Fruit fly (Drosophila melanogaster) whole organism, embryonic: ENCODE data around the gene ATPsynB.

Experiments used
- Ada2b ChIP-seq: fragments of 200-800 bp; sonication (Bioruptor generic); IDR thresholded peaks from 2 replicates; pipeline ENCODE4 v1.3.6; 2022; ENCODE audit warnings: missing biosample characterization, missing genetic modification characterization
- Asciz ChIP-seq: fragments of 200-800 bp; sonication (Bioruptor generic); optimal IDR thresholded peaks from 2 replicates; lab custom pipeline; 2017; ENCODE audit warnings: missing biosample characterization, mild to moderate bottlenecking, missing genetic modification characterization, missing genetic modification reagents
- Awh ChIP-seq: fragments of 200-800 bp; sonication (Bioruptor generic); IDR thresholded peaks from 2 replicates; pipeline ENCODE4, ENCODE4 v1.3.6; 2022; ENCODE audit warnings: missing biosample characterization, missing genetic modification characterization
- B-H1 ChIP-seq: fragments of 200-800 bp; sonication (Bioruptor generic); IDR thresholded peaks from 3 replicates; pipeline ENCODE4 v1.3.6; 2022; ENCODE audit warnings: missing biosample characterization, missing genetic modification characterization
- Bteb2 ChIP-seq: fragments of 200-800 bp; sonication (Bioruptor generic); optimal IDR thresholded peaks from 2 replicates; lab custom pipeline; 2016; ENCODE audit warnings: missing biosample characterization, missing genetic modification characterization
- CG11696 ChIP-seq: fragments of 200-800 bp; sonication (Bioruptor generic); IDR thresholded peaks from 2 replicates; pipeline ENCODE4 v1.3.6; 2022; ENCODE audit warnings: missing biosample characterization, missing genetic modification characterization
- CG12299 ChIP-seq: fragments of 200-800 bp; sonication (Bioruptor generic); optimal IDR thresholded peaks from 2 replicates; lab custom pipeline; 2018; ENCODE audit warnings: missing biosample characterization, mild to moderate bottlenecking, missing genetic modification characterization
- CG12942 ChIP-seq: fragments of 200-800 bp; sonication (Bioruptor generic); optimal IDR thresholded peaks from 3 replicates; lab custom pipeline; 2016; ENCODE audit warnings: missing biosample characterization, missing genetic modification characterization
- CG14860 ChIP-seq: fragments of 200-800 bp; sonication (Bioruptor generic); IDR thresholded peaks from 3 replicates; pipeline ENCODE4 v1.3.6; 2022; ENCODE audit warnings: missing biosample characterization, missing genetic modification characterization; ENCODE audit not compliant: partially characterized antibody
- CG31388 ChIP-seq: fragments of 200-800 bp; sonication (Bioruptor generic); optimal IDR thresholded peaks from 2 replicates; lab custom pipeline; 2016; ENCODE audit warnings: missing biosample characterization, missing genetic modification characterization
- CG3726 ChIP-seq: fragments of 200-800 bp; sonication (Bioruptor generic); IDR thresholded peaks from 3 replicates; pipeline ENCODE4, ENCODE4 v1.3.6; 2022; ENCODE audit warnings: missing biosample characterization, missing genetic modification characterization
- CG4707 ChIP-seq: fragments of 200-800 bp; sonication (Bioruptor generic); optimal IDR thresholded peaks from 2 replicates; lab custom pipeline; 2018; ENCODE audit warnings: missing biosample characterization, mild to moderate bottlenecking, missing genetic modification characterization, moderate library complexity
- CG5180 ChIP-seq: fragments of 200-800 bp; sonication (Bioruptor generic); optimal IDR thresholded peaks from 3 replicates; lab custom pipeline; 2017; ENCODE audit warnings: missing biosample characterization, missing genetic modification characterization, mild to moderate bottlenecking, moderate library complexity, missing genetic modification reagents
- CG6765 ChIP-seq: fragments of 200-800 bp; sonication (Bioruptor generic); optimal IDR thresholded peaks from 3 replicates; lab custom pipeline; 2017; ENCODE audit warnings: missing biosample characterization, mild to moderate bottlenecking, missing genetic modification characterization
- CG7372 ChIP-seq: fragments of 200-800 bp; sonication (Bioruptor generic); IDR thresholded peaks from 2 replicates; pipeline ENCODE4 v1.3.6; 2022; ENCODE audit warnings: missing biosample characterization, missing genetic modification characterization
- CG9817 ChIP-seq: fragments of 200-800 bp; sonication (Bioruptor generic); optimal IDR thresholded peaks from 2 replicates; lab custom pipeline; 2018; ENCODE audit warnings: missing biosample characterization, mild to moderate bottlenecking, missing genetic modification characterization, moderate library complexity
- Gsc ChIP-seq: fragments of 200-800 bp; sonication (Bioruptor generic); IDR thresholded peaks from 2 replicates; pipeline ENCODE4 v1.3.6; 2022; ENCODE audit warnings: missing biosample characterization, missing genetic modification characterization
- MESR4 ChIP-seq: fragments of 200-800 bp; sonication (Bioruptor generic); optimal IDR thresholded peaks from 2 replicates; lab custom pipeline; 2018; ENCODE audit warnings: missing biosample characterization, mild to moderate bottlenecking, missing genetic modification characterization, moderate library complexity
- Mad ChIP-seq: fragments of 200-800 bp; sonication (Bioruptor generic); optimal IDR thresholded peaks from 2 replicates; lab custom pipeline; 2016; ENCODE audit warnings: missing biosample characterization, missing genetic modification characterization
- Pdp1 ChIP-seq, 2 experiments: fragments of 200-800 bp; sonication (Bioruptor generic); optimal IDR thresholded peaks; 3 replicates each; lab custom pipeline; 2016; ENCODE audit warnings: missing biosample characterization in 2 of 2, missing genetic modification characterization in 2 of 2, mild to moderate bottlenecking in 1 of 2, moderate library complexity in 1 of 2
- Rx ChIP-seq: fragments of 200-800 bp; sonication (Bioruptor generic); IDR thresholded peaks from 2 replicates; pipeline ENCODE4 v1.3.6; 2022; ENCODE audit warnings: missing biosample characterization, missing genetic modification characterization
- Sox100B ChIP-seq: fragments of 200-800 bp; sonication (Bioruptor generic); optimal IDR thresholded peaks from 3 replicates; lab custom pipeline; 2018; ENCODE audit warnings: missing biosample characterization, mild to moderate bottlenecking, missing genetic modification characterization
- Trl ChIP-seq, 3 experiments: fragments of >200 bp in 2 of 3; fragments of 200-800 bp in 1 of 3; sonication (Bioruptor generic) in 1 of 3; optimal IDR thresholded peaks; 2 replicates in 1 of 3; 3 replicates in 2 of 3; lab custom pipeline; 2016 to 2017; ENCODE audit warnings: missing biosample characterization in 1 of 3, missing genetic modification characterization in 1 of 3
- al ChIP-seq: fragments of 200-800 bp; sonication (Bioruptor generic); IDR thresholded peaks from 2 replicates; pipeline ENCODE4 v1.3.6; 2022; ENCODE audit warnings: missing biosample characterization, missing genetic modification characterization
- ase ChIP-seq: fragments of 200-800 bp; sonication (Bioruptor generic); IDR thresholded peaks from 3 replicates; pipeline ENCODE4 v1.3.6; 2022; ENCODE audit warnings: missing biosample characterization, missing genetic modification characterization
- bowl ChIP-seq: fragments of 200-800 bp; sonication (Bioruptor generic); IDR thresholded peaks from 2 replicates; pipeline ENCODE4 v1.3.6; 2022; ENCODE audit warnings: missing biosample characterization, missing genetic modification characterization
- dati ChIP-seq: fragments of 200-800 bp; sonication (Bioruptor generic); IDR thresholded peaks from 2 replicates; pipeline ENCODE4 v1.3.6; 2022; ENCODE audit warnings: missing biosample characterization, missing genetic modification characterization
- disco-r ChIP-seq: fragments of 200-800 bp; sonication (Bioruptor generic); optimal IDR thresholded peaks from 2 replicates; lab custom pipeline; 2016; ENCODE audit warnings: missing biosample characterization, missing genetic modification characterization
- dm ChIP-seq: fragments of 200-800 bp; sonication (Bioruptor generic); optimal IDR thresholded peaks from 3 replicates; lab custom pipeline; 2016; ENCODE audit warnings: missing biosample characterization, missing genetic modification characterization
- en ChIP-seq: fragments of 200-800 bp; sonication (Bioruptor generic); optimal IDR thresholded peaks from 2 replicates; lab custom pipeline; 2016; ENCODE audit warnings: missing biosample characterization, missing genetic modification characterization
- fd64A ChIP-seq: fragments of 200-800 bp; sonication (Bioruptor generic); optimal IDR thresholded peaks from 3 replicates; lab custom pipeline; 2018; ENCODE audit warnings: missing biosample characterization, mild to moderate bottlenecking, missing genetic modification characterization
- fd96Cb ChIP-seq: fragments of 200-800 bp; sonication (Bioruptor generic); optimal IDR thresholded peaks from 2 replicates; lab custom pipeline; 2018; ENCODE audit warnings: missing biosample characterization, mild to moderate bottlenecking, missing genetic modification characterization, moderate library complexity
- grau ChIP-seq: fragments of 200-800 bp; optimal IDR thresholded peaks from 3 replicates; lab custom pipeline; 2019; ENCODE audit warnings: missing biosample characterization, mild to moderate bottlenecking, missing genetic modification characterization, moderate library complexity
- jumu ChIP-seq: fragments of 200-800 bp; sonication (Bioruptor generic); optimal IDR thresholded peaks from 3 replicates; lab custom pipeline; 2016; ENCODE audit warnings: missing biosample characterization, missing genetic modification characterization
- kah ChIP-seq: fragments of 200-800 bp; sonication (Bioruptor generic); optimal IDR thresholded peaks from 2 replicates; lab custom pipeline; 2018; ENCODE audit warnings: missing biosample characterization, mild to moderate bottlenecking, missing genetic modification characterization
- klu ChIP-seq: fragments of 200-800 bp; sonication (Bioruptor generic); IDR thresholded peaks from 2 replicates; pipeline ENCODE4 v1.3.6; 2022; ENCODE audit warnings: missing biosample characterization, missing genetic modification characterization
- lilli ChIP-seq: fragments of 200-800 bp; sonication (Bioruptor generic); optimal IDR thresholded peaks from 3 replicates; lab custom pipeline; 2016; ENCODE audit warnings: missing biosample characterization, missing genetic modification characterization
- nerfin-2 ChIP-seq: fragments of 200-800 bp; sonication (Bioruptor generic); IDR thresholded peaks from 2 replicates; pipeline ENCODE4 v1.3.6; 2022; ENCODE audit warnings: missing biosample characterization, missing genetic modification characterization; ENCODE audit not compliant: partially characterized antibody
- org-1 ChIP-seq: fragments of 200-800 bp; sonication (Bioruptor generic); optimal IDR thresholded peaks from 2 replicates; lab custom pipeline; 2017; ENCODE audit warnings: missing biosample characterization, missing genetic modification characterization
- psq ChIP-seq: fragments of 200-800 bp; sonication (Bioruptor generic); optimal IDR thresholded peaks from 2 replicates; lab custom pipeline; 2017; ENCODE audit warnings: missing biosample characterization, missing genetic modification characterization
- ranshi ChIP-seq: fragments of 200-800 bp; sonication (Bioruptor generic); IDR thresholded peaks from 2 replicates; pipeline ENCODE4 v1.3.6; 2022; ENCODE audit warnings: missing biosample characterization, missing genetic modification characterization
- repo ChIP-seq: fragments of 200-800 bp; sonication (Bioruptor generic); optimal IDR thresholded peaks from 2 replicates; lab custom pipeline; 2016; ENCODE audit warnings: missing biosample characterization, missing genetic modification characterization
- slbo ChIP-seq: fragments of 200-800 bp; sonication (Bioruptor generic); IDR thresholded peaks from 2 replicates; pipeline ENCODE4 v1.3.6; 2022; ENCODE audit warnings: missing biosample characterization, missing genetic modification characterization
- sob ChIP-seq: fragments of 200-800 bp; sonication (Bioruptor generic); IDR thresholded peaks from 2 replicates; pipeline ENCODE4 v1.3.6; 2022; ENCODE audit warnings: missing biosample characterization, missing genetic modification characterization
- ssp ChIP-seq: fragments of 200-800 bp; sonication (Bioruptor generic); IDR thresholded peaks from 2 replicates; pipeline ENCODE4 v1.3.6; 2022; ENCODE audit warnings: missing biosample characterization, missing genetic modification characterization
- tin ChIP-seq: fragments of 200-800 bp; sonication (Bioruptor generic); optimal IDR thresholded peaks from 3 replicates; lab custom pipeline; 2016; ENCODE audit warnings: missing biosample characterization, missing genetic modification characterization
- trem ChIP-seq: fragments of 200-800 bp; optimal IDR thresholded peaks from 3 replicates; lab custom pipeline; 2019; ENCODE audit warnings: missing biosample characterization, mild to moderate bottlenecking, missing genetic modification characterization, moderate library complexity
- vnd ChIP-seq: fragments of 200-800 bp; sonication (Bioruptor generic); IDR thresholded peaks from 3 replicates; pipeline ENCODE4 v1.3.6; 2022; ENCODE audit warnings: missing biosample characterization, missing genetic modification characterization; ENCODE audit not compliant: partially characterized antibody
- wdn ChIP-seq: fragments of 200-800 bp; sonication (Bioruptor generic); IDR thresholded peaks from 2 replicates; pipeline ENCODE4 v1.3.6; 2022; ENCODE audit warnings: missing biosample characterization, missing genetic modification characterization
- z ChIP-seq: fragments of 200-800 bp; sonication (Bioruptor generic); IDR thresholded peaks from 3 replicates; pipeline ENCODE4 v1.3.6; 2022; ENCODE audit warnings: missing biosample characterization, missing genetic modification characterization
- zfh1 ChIP-seq: fragments of 200-800 bp; sonication (Bioruptor generic); IDR thresholded peaks from 3 replicates; pipeline ENCODE4 v1.3.6; 2022; ENCODE audit warnings: missing biosample characterization, missing genetic modification characterization

The ATPsynB gene

dm6 chr3L:9692234-9692891, 37.4 kb upstream of the ATPsynB start (continued):
- TF ChIP-seq vnd (no peak), CG12299 (peak; percentile 40), CG11696 (no peak), dm (no peak), CG3726 (no peak), Gsc (GFP tag; lab: Robert Waterston, UW) (no peak), CG14860 (GFP tag; lab: Robert Waterston, UW) (no peak), CG7372 (GFP tag; lab: Robert Waterston, UW) (no peak), slbo (GFP tag; lab: Robert Waterston, UW) (no peak), jumu (GFP tag; lab: Kevin White, UChicago) (no peak), Pdp1 (GFP tag; optimal IDR thresholded peaks at IDR 0.05; lab: Kevin White, UChicago) (peak in 1 of 2 experiments; percentile 23), Bteb2 (GFP tag; lab: Kevin White, UChicago) (no peak), Ada2b (GFP tag; lab: Robert Waterston, UW) (no peak), fd96Cb (tag; lab: Kevin White, UChicago) (no peak), Mad (GFP tag; lab: Kevin White, UChicago) (no peak), ranshi (no peak), fd64A (GFP tag; lab: Kevin White, UChicago) (no peak), disco-r (GFP tag; lab: Kevin White, UChicago) (no peak), repo (GFP tag; lab: Kevin White, UChicago) (no peak), CG31388 (no peak), CG4707 (GFP tag; lab: Kevin White, UChicago) (no peak), B-H1 (GFP tag; lab: Robert Waterston, UW) (no peak), wdn (GFP tag; lab: Robert Waterston, UW) (no peak), en (GFP tag; lab: Kevin White, UChicago) (no peak), Rx (no peak), CG5180 (GFP tag; lab: Kevin White, UChicago) (no peak), al (no peak), trem (tag; lab: Kevin White, UChicago) (no peak), CG12942 (no peak), lilli (GFP tag; lab: Kevin White, UChicago) (no peak), Asciz (GFP tag; lab: Kevin White, UChicago) (no peak), tin (no peak), Awh (GFP tag; lab: Robert Waterston, UW) (peak; percentile 63), ssp (GFP tag; lab: Robert Waterston, UW) (no peak), MESR4 (GFP tag; lab: Kevin White, UChicago) (no peak), zfh1 (no peak), psq (GFP tag; lab: Kevin White, UChicago) (no peak), kah (GFP tag; lab: Kevin White, UChicago) (peak; percentile 99), grau (tag; lab: Kevin White, UChicago) (no peak), CG6765 (GFP tag; lab: Kevin White, UChicago) (no peak), org-1 (no peak), nerfin-2 (GFP tag; lab: Robert Waterston, UW) (no peak; the same call in 1 of the 2 replicates), z (GFP tag; lab: Robert Waterston, UW) (0 out of 3 replicates have a peak, but pooled peaks have one; percentile 33), dati (no peak), CG9817 (no peak), Trl (optimal IDR thresholded peaks at IDR 0.05; lab: Kevin White, UChicago) (peak; percentile 98 to 100), Trl (GFP tag; optimal IDR thresholded peaks at IDR 0.05; lab: Kevin White, UChicago) (no peak), sob (GFP tag; lab: Robert Waterston, UW) (no peak), bowl (GFP tag; lab: Robert Waterston, UW) (no peak), ase (no peak), klu (GFP tag; lab: Robert Waterston, UW) (no peak), Sox100B (GFP tag; lab: Kevin White, UChicago) (no peak)
